Fruit fly (Drosophila melanogaster) whole organism, embryonic: ENCODE data around the gene CG33723.
A peak's percentile ranks its signal among the peaks of the same experiment; 100 is the strongest.

Source experiments
- Asciz ChIP-seq: fragments of 200-800 bp; sonication (Bioruptor generic); optimal IDR thresholded peaks from 2 replicates; lab custom pipeline; 2017; ENCODE audit warnings: missing biosample characterization, mild to moderate bottlenecking, missing genetic modification characterization, missing genetic modification reagents
- Bteb2 ChIP-seq: fragments of 200-800 bp; sonication (Bioruptor generic); optimal IDR thresholded peaks from 2 replicates; lab custom pipeline; 2016; ENCODE audit warnings: missing biosample characterization, missing genetic modification characterization
- CG10274 ChIP-seq: fragments of 200-800 bp; sonication (Bioruptor generic); optimal IDR thresholded peaks from 3 replicates; lab custom pipeline; 2017; ENCODE audit warnings: missing biosample characterization, mild to moderate bottlenecking, missing genetic modification characterization
- CG10959 ChIP-seq: fragments of 200-800 bp; sonication (Bioruptor generic); IDR thresholded peaks from 2 replicates; pipeline ENCODE4 v1.3.6; 2022; ENCODE audit warnings: missing biosample characterization, missing genetic modification characterization
- CG11696 ChIP-seq: fragments of 200-800 bp; sonication (Bioruptor generic); IDR thresholded peaks from 2 replicates; pipeline ENCODE4 v1.3.6; 2022; ENCODE audit warnings: missing biosample characterization, missing genetic modification characterization
- CG12104 ChIP-seq: fragments of 200-800 bp; sonication (Bioruptor generic); optimal IDR thresholded peaks from 3 replicates; lab custom pipeline; 2016; ENCODE audit warnings: missing biosample characterization, missing genetic modification characterization
- CG12236 ChIP-seq: fragments of 200-800 bp; sonication (Bioruptor generic); optimal IDR thresholded peaks from 2 replicates; lab custom pipeline; 2016; ENCODE audit warnings: missing biosample characterization, missing genetic modification characterization
- CG17361 ChIP-seq: fragments of 200-800 bp; sonication (Bioruptor generic); IDR thresholded peaks from 3 replicates; pipeline ENCODE4 v1.3.6; 2022; ENCODE audit warnings: missing biosample characterization, missing genetic modification characterization
- CG17912 ChIP-seq: fragments of 200-800 bp; sonication (Bioruptor generic); optimal IDR thresholded peaks from 2 replicates; lab custom pipeline; 2018; ENCODE audit warnings: missing biosample characterization, mild to moderate bottlenecking, missing genetic modification characterization
- CG18262 ChIP-seq: fragments of 200-800 bp; optimal IDR thresholded peaks from 3 replicates; lab custom pipeline; 2019; ENCODE audit warnings: missing biosample characterization, mild to moderate bottlenecking, missing genetic modification characterization, moderate library complexity
- CG30431 ChIP-seq: fragments of 200-800 bp; sonication (Bioruptor generic); optimal IDR thresholded peaks from 2 replicates; lab custom pipeline; 2017; ENCODE audit warnings: missing biosample characterization, missing genetic modification characterization
- CG31224 ChIP-seq: fragments of 200-800 bp; sonication (Bioruptor generic); IDR thresholded peaks from 2 replicates; pipeline ENCODE4 v1.3.6; 2022; ENCODE audit warnings: missing biosample characterization, missing genetic modification characterization
- CG31365 ChIP-seq: fragments of 200-800 bp; sonication (Bioruptor generic); optimal IDR thresholded peaks from 2 replicates; lab custom pipeline; 2018; ENCODE audit warnings: missing biosample characterization, mild to moderate bottlenecking, missing genetic modification characterization
- CG6254 ChIP-seq: fragments of 200-800 bp; sonication (Bioruptor generic); optimal IDR thresholded peaks from 3 replicates; lab custom pipeline; 2017; ENCODE audit warnings: mild to moderate bottlenecking, missing biosample characterization, missing genetic modification reagents, missing genetic modification characterization
- CG7839 ChIP-seq: fragments of 200-800 bp; sonication (Bioruptor generic); optimal IDR thresholded peaks from 3 replicates; lab custom pipeline; 2018; ENCODE audit warnings: missing biosample characterization, mild to moderate bottlenecking, missing genetic modification characterization, moderate library complexity
- CG7987 ChIP-seq: fragments of 200-800 bp; sonication (Bioruptor generic); optimal IDR thresholded peaks from 2 replicates; lab custom pipeline; 2018; ENCODE audit warnings: missing biosample characterization, mild to moderate bottlenecking, missing genetic modification characterization, moderate library complexity
- CG8478 ChIP-seq: fragments of >200 bp; optimal IDR thresholded peaks from 2 replicates; lab custom pipeline; 2018
- Doc3 ChIP-seq: fragments of 200-800 bp; sonication (Bioruptor generic); IDR thresholded peaks from 3 replicates; pipeline ENCODE4 v1.3.6; 2022; ENCODE audit warnings: missing biosample characterization, missing genetic modification characterization; ENCODE audit not compliant: partially characterized antibody
- Elba2 ChIP-seq: fragments of 200-800 bp; sonication (Bioruptor generic); optimal IDR thresholded peaks from 3 replicates; lab custom pipeline; 2016; ENCODE audit warnings: missing biosample characterization, missing genetic modification characterization
- Ets65A ChIP-seq: fragments of 200-800 bp; sonication (Bioruptor generic); peaks from one replicate; lab custom pipeline; 2016; ENCODE audit warnings: missing biosample characterization, missing genetic modification characterization
- Myb ChIP-seq: fragments of 200-800 bp; sonication (Bioruptor generic); optimal IDR thresholded peaks from 2 replicates; lab custom pipeline; 2016; ENCODE audit warnings: missing biosample characterization, missing genetic modification characterization
- NFAT ChIP-seq: fragments of 200-800 bp; sonication (Bioruptor generic); IDR thresholded peaks from 2 replicates; pipeline ENCODE4 v1.3.6; 2022; ENCODE audit warnings: missing biosample characterization, missing genetic modification characterization
- Sox100B ChIP-seq: fragments of 200-800 bp; sonication (Bioruptor generic); optimal IDR thresholded peaks from 3 replicates; lab custom pipeline; 2018; ENCODE audit warnings: missing biosample characterization, mild to moderate bottlenecking, missing genetic modification characterization
- Sox102F ChIP-seq: fragments of 200-800 bp; sonication (Bioruptor generic); optimal IDR thresholded peaks from 2 replicates; lab custom pipeline; 2018; ENCODE audit warnings: missing biosample characterization, mild to moderate bottlenecking, missing genetic modification characterization, moderate library complexity
- Ssrp ChIP-seq: fragments of 200-800 bp; sonication (Bioruptor generic); optimal IDR thresholded peaks from 2 replicates; lab custom pipeline; 2018; ENCODE audit warnings: missing biosample characterization, mild to moderate bottlenecking, missing genetic modification characterization, moderate library complexity
- abd-A ChIP-seq: fragments of 200-800 bp; sonication (Bioruptor generic); optimal IDR thresholded peaks from 3 replicates; lab custom pipeline; 2019; ENCODE audit warnings: missing biosample characterization, mild to moderate bottlenecking, missing genetic modification characterization, moderate library complexity
- bcd ChIP-seq: fragments of 200-800 bp; sonication (Bioruptor generic); optimal IDR thresholded peaks from 2 replicates; lab custom pipeline; 2017; ENCODE audit warnings: missing biosample characterization, mild to moderate bottlenecking, missing genetic modification characterization
- br ChIP-seq: fragments of >200 bp; optimal IDR thresholded peaks from 2 replicates; lab custom pipeline; 2017
- crol ChIP-seq: fragments of 200-800 bp; sonication (Bioruptor generic); IDR thresholded peaks from 2 replicates; pipeline ENCODE4 v1.3.6; 2022; ENCODE audit warnings: missing biosample characterization, missing genetic modification characterization
- dati ChIP-seq: fragments of 200-800 bp; sonication (Bioruptor generic); IDR thresholded peaks from 2 replicates; pipeline ENCODE4 v1.3.6; 2022; ENCODE audit warnings: missing biosample characterization, missing genetic modification characterization
- dmrt11E ChIP-seq: fragments of 200-800 bp; sonication (Bioruptor generic); optimal IDR thresholded peaks from 3 replicates; lab custom pipeline; 2018; ENCODE audit warnings: missing biosample characterization, mild to moderate bottlenecking, missing genetic modification characterization, moderate library complexity
- dpn ChIP-seq, 2 experiments: fragments of 200-800 bp; sonication (Bioruptor generic); optimal IDR thresholded peaks; 3 replicates each; lab custom pipeline; 2016; ENCODE audit warnings: missing biosample characterization in 2 of 2, missing genetic modification characterization in 2 of 2
- dysf ChIP-seq: fragments of 200-800 bp; sonication (Bioruptor generic); IDR thresholded peaks from 3 replicates; pipeline ENCODE4 v1.3.6; 2022; ENCODE audit warnings: missing biosample characterization, missing genetic modification characterization
- exex ChIP-seq: fragments of 200-800 bp; sonication (Bioruptor generic); optimal IDR thresholded peaks from 4 replicates; lab custom pipeline; 2018; ENCODE audit warnings: missing biosample characterization, mild to moderate bottlenecking, missing genetic modification characterization, moderate library complexity
- gfzf ChIP-seq: fragments of 200-800 bp; sonication (Bioruptor generic); optimal IDR thresholded peaks from 2 replicates; lab custom pipeline; 2016; ENCODE audit warnings: missing biosample characterization, mild to moderate bottlenecking, missing genetic modification characterization, moderate library complexity
- hth ChIP-seq: fragments of >200 bp; optimal IDR thresholded peaks from 2 replicates; lab custom pipeline; 2017; ENCODE audit warnings: inconsistent platforms
- jing ChIP-seq: fragments of 200-800 bp; sonication (Bioruptor generic); optimal IDR thresholded peaks from 2 replicates; lab custom pipeline; 2018; ENCODE audit warnings: missing biosample characterization, mild to moderate bottlenecking, missing genetic modification characterization
- lov ChIP-seq, 2 experiments: fragments of 200-800 bp in 1 of 2; fragments of >200 bp in 1 of 2; sonication (Bioruptor generic) in 1 of 2; IDR thresholded peaks in 1 of 2; optimal IDR thresholded peaks in 1 of 2; 2 replicates in 1 of 2; 3 replicates in 1 of 2; pipeline versions ENCODE4 v1.3.6 to Lab custom; 2017 to 2022; ENCODE audit warnings: missing biosample characterization in 1 of 2, missing genetic modification characterization in 1 of 2
- oc ChIP-seq: fragments of 200-800 bp; sonication (Bioruptor generic); optimal IDR thresholded peaks from 2 replicates; lab custom pipeline; 2018; ENCODE audit warnings: missing biosample characterization, mild to moderate bottlenecking, missing genetic modification characterization, moderate library complexity
- peb ChIP-seq: fragments of 200-800 bp; sonication (Bioruptor generic); IDR thresholded peaks from 2 replicates; pipeline ENCODE4 v1.3.6; 2022; ENCODE audit warnings: missing biosample characterization, missing genetic modification characterization
- pnt ChIP-seq: fragments of 200-800 bp; sonication (Bioruptor generic); optimal IDR thresholded peaks from 3 replicates; lab custom pipeline; 2016; ENCODE audit warnings: missing biosample characterization, missing genetic modification characterization
- slp2 ChIP-seq: fragments of 200-800 bp; sonication (Bioruptor generic); optimal IDR thresholded peaks from 2 replicates; lab custom pipeline; 2016; ENCODE audit warnings: missing biosample characterization, missing genetic modification characterization
- sna ChIP-seq: fragments of 200-800 bp; sonication (Bioruptor generic); IDR thresholded peaks from 2 replicates; pipeline ENCODE4 v1.3.6; 2022; ENCODE audit warnings: missing biosample characterization, missing genetic modification characterization; ENCODE audit not compliant: partially characterized antibody
- tio ChIP-seq: fragments of 200-800 bp; sonication (Bioruptor generic); optimal IDR thresholded peaks from 2 replicates; lab custom pipeline; 2017; ENCODE audit warnings: missing biosample characterization, missing genetic modification characterization, inconsistent platforms
- zen ChIP-seq: fragments of 200-800 bp; sonication (Bioruptor generic); optimal IDR thresholded peaks from 3 replicates; lab custom pipeline; 2018; ENCODE audit warnings: missing biosample characterization, mild to moderate bottlenecking, missing genetic modification characterization, moderate library complexity

CG33723 gene

DNA sequence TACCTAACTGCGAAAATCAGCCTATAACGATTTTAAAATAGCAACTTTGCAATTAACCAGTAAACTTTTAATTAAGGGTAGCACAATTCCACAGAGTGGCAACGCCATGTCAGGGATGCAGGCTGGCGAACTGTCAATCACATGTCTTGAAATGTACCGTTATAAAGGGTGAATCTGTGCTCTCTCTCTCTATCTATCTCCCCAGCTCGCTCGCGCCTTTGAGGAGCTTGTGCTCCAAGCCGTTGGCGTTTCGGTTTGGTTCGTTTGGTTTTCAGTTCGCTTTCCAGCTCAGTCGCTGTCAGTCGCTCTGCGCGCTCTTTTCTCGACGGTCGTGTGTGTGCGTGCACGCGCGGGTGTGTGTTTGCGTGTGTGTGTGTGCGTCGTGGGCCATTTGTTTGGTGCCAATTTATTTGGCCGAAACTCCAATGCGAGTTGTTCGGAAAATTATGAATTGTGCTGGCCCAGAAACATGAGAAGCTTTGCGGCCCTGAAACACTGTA is 3.3 kb downstream of the CG33723 start, which contains the start of gene numb (continued):
- TF ChIP-seq slp2 (GFP tag; lab: Kevin White, UChicago) = no peak
- no peak for TF ChIP-seq jing (GFP tag; lab: Kevin White, UChicago)
- TF ChIP-seq CG11696 (GFP tag; lab: Robert Waterston, UW) = no peak
- no peak for TF ChIP-seq sna (GFP tag; lab: Robert Waterston, UW)
- TF ChIP-seq tio = no peak
- TF ChIP-seq CG18262 (tag; lab: Kevin White, UChicago) = no peak
- TF ChIP-seq exex = no peak
- peak in 1 of 2 experiments; percentile 15 for TF ChIP-seq dpn (GFP tag; optimal IDR thresholded peaks at IDR 0.05; lab: Kevin White, UChicago)
- TF ChIP-seq CG31365 (tag; lab: Kevin White, UChicago) = no peak
- no peak for TF ChIP-seq CG10959 (GFP tag; lab: Robert Waterston, UW)
- no peak for TF ChIP-seq Elba2 (GFP tag; lab: Kevin White, UChicago)
- no peak for TF ChIP-seq NFAT
- no peak for TF ChIP-seq CG6254 (GFP tag; lab: Kevin White, UChicago)
- TF ChIP-seq pnt (GFP tag; lab: Kevin White, UChicago) = no peak
- TF ChIP-seq dati (GFP tag; lab: Robert Waterston, UW) = no peak
- TF ChIP-seq Asciz (GFP tag; lab: Kevin White, UChicago) = no peak
- TF ChIP-seq gfzf (GFP tag; lab: Kevin White, UChicago) = no peak
- TF ChIP-seq peb = no peak
- no peak for TF ChIP-seq Sox100B (GFP tag; lab: Kevin White, UChicago)
- no peak for TF ChIP-seq Ssrp (tag; lab: Kevin White, UChicago)
- TF ChIP-seq abd-A (tag; lab: Kevin White, UChicago) = peak; percentile 56
- peak; percentile 85 for TF ChIP-seq Myb (GFP tag; lab: Kevin White, UChicago)
- no peak for TF ChIP-seq Sox102F (GFP tag; lab: Kevin White, UChicago)
- no peak for TF ChIP-seq Ets65A (GFP tag; lab: Kevin White, UChicago)
- TF ChIP-seq CG12104 (GFP tag; lab: Kevin White, UChicago) = no peak
- TF ChIP-seq CG30431 = no peak
- TF ChIP-seq CG7987 (GFP tag; lab: Kevin White, UChicago) = no peak
- TF ChIP-seq CG7839 (tag; lab: Kevin White, UChicago) = no peak
- no peak for TF ChIP-seq br (lab: Kevin White, UChicago)
- no peak for TF ChIP-seq dysf (GFP tag; lab: Robert Waterston, UW)
- no peak for TF ChIP-seq CG10274 (GFP tag; lab: Kevin White, UChicago)
- TF ChIP-seq dmrt11E = no peak
- TF ChIP-seq CG8478 (lab: Kevin White, UChicago) = no peak
- TF ChIP-seq CG17361 (GFP tag; lab: Robert Waterston, UW) = no peak
- TF ChIP-seq CG12236 = no peak
- TF ChIP-seq bcd (GFP tag; lab: Kevin White, UChicago) = no peak
- no peak for TF ChIP-seq Doc3 (GFP tag; lab: Robert Waterston, UW)
- no peak for TF ChIP-seq lov (optimal IDR thresholded peaks at IDR 0.05; lab: Kevin White, UChicago)
- TF ChIP-seq lov (GFP tag; IDR thresholded peaks at IDR 0.05; lab: Robert Waterston, UW) = peak; percentile 67; the same call in 1 of the 3 replicates
- TF ChIP-seq Bteb2 (GFP tag; lab: Kevin White, UChicago) = no peak
- TF ChIP-seq CG31224 (GFP tag; lab: Robert Waterston, UW) = no peak
- no peak for TF ChIP-seq hth
- TF ChIP-seq zen = peak; percentile 9
- no peak for TF ChIP-seq oc (tag; lab: Kevin White, UChicago)
- no peak for TF ChIP-seq CG17912
- no peak for TF ChIP-seq crol (GFP tag; lab: Robert Waterston, UW)
- TF ChIP-seq, all 482 proteins: peak for 85
